Worm (Caenorhabditis elegans) whole organism, young adult: ENCODE results near the gene ZK1058.3.
"Not testable (repeated sequence)": the region's sequence is repeated elsewhere in the genome, so short reads cannot be mapped to it uniquely, and the experiment has no call there.

Experiments
- B0336.3 ChIP-seq: fragments of 200-800 bp; sonication (Bioruptor generic); IDR thresholded peaks from 2 replicates; pipeline ENCODE4 v1.3.6; 2022; ENCODE audit warnings: missing genetic modification characterization, missing compliant biosample characterization
- C17E4.6 ChIP-seq: fragments of 200-800 bp; sonication (Bioruptor generic); IDR thresholded peaks from 2 replicates; pipeline ENCODE4 v1.3.6; 2022; ENCODE audit warnings: missing genetic modification reagents, missing genetic modification characterization, missing compliant biosample characterization
- F10E7.11 ChIP-seq: sonication (generic microtip); optimal IDR thresholded peaks from 2 replicates; lab custom pipeline; 2017; ENCODE audit warnings: mild to moderate bottlenecking, missing genetic modification characterization, moderate library complexity, missing compliant biosample characterization
- F55B11.4 ChIP-seq: sonication (generic microtip); optimal IDR thresholded peaks from 2 replicates; lab custom pipeline; 2016; ENCODE audit warnings: missing compliant biosample characterization, missing genetic modification characterization, borderline replicate concordance; ENCODE audit not compliant: insufficient read depth
- Y53G8AR.9 ChIP-seq: fragments of 200-800 bp; sonication (Bioruptor generic); conservative IDR thresholded peaks from 2 replicates; pipeline ENCODE4 v1.3.6; 2022; ENCODE audit warnings: missing genetic modification reagents, missing genetic modification characterization, missing compliant biosample characterization
- Y56A3A.18 ChIP-seq: fragments of 200-800 bp; sonication (Bioruptor generic); IDR thresholded peaks from 2 replicates; pipeline ENCODE4 v1.3.6; 2022; ENCODE audit warnings: missing genetic modification reagents, missing genetic modification characterization, missing compliant biosample characterization
- athp-1 ChIP-seq: sonication (generic microtip); optimal IDR thresholded peaks from 2 replicates; lab custom pipeline; 2017; ENCODE audit warnings: mild to moderate bottlenecking, missing genetic modification characterization, missing compliant biosample characterization
- attf-3 ChIP-seq: fragments of 200-800 bp; sonication (Bioruptor generic); conservative IDR thresholded peaks from 2 replicates; pipeline ENCODE4 v1.3.6; 2022; ENCODE audit warnings: missing genetic modification reagents, missing genetic modification characterization, missing compliant biosample characterization
- attf-6 ChIP-seq: fragments of 200-800 bp; sonication (Bioruptor generic); IDR thresholded peaks from 2 replicates; pipeline ENCODE4 v1.3.6; 2022; ENCODE audit warnings: missing genetic modification reagents, missing genetic modification characterization, missing compliant biosample characterization
- mes-4 ChIP-seq: sonication (generic microtip); optimal IDR thresholded peaks from 2 replicates; lab custom pipeline; 2016; ENCODE audit warnings: missing genotype, missing genetic modification characterization, missing compliant biosample characterization
- rcor-1 ChIP-seq: fragments of 200-800 bp; sonication (Bioruptor generic); IDR thresholded peaks from 2 replicates; pipeline ENCODE4 v1.3.6; 2022; ENCODE audit warnings: missing genetic modification reagents, missing genetic modification characterization, missing compliant biosample characterization

DNA sequence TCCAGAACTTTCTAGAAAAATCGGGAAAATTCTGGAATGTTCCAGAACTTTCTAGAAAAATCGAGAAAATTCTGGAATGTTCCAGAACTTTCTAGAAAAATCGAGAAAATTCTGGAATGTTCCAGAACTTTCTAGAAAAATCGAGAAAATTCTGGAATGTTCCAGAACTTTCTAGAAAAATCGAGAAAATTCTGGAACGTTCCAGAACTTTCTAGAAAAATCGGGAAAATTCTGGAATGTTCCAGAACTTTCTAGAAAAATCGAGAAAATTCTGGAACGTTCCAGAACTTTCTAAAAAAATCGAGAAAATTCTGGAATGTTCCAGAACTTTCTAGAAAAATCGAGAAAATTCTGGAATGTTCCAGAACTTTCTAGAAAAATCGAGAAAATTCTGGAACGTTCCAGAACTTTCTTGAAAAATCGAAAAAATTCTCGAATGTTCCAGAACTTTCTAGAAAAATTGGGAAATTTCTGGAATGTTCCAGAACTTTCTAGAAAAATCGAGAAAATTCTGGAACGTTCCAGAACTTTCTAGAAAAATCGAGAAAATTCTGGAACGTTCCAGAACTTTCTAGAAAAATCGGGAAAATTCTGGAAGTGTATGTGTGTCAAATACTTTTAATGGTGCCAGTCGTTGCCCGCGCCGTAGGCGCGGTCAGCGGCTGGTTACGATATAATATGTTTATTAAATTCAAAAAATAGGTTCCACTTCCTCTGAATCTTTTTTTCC is 21.4 kb upstream of the ZK1058.3 start:
- TF ChIP-seq F55B11.4 (tag; lab: Kevin White, UChicago); athp-1 (tag; lab: Kevin White, UChicago); B0336.3 (GFP tag; lab: Robert Waterston, UW); mes-4 (tag; lab: Kevin White, UChicago); F10E7.11 (tag; lab: Kevin White, UChicago): not testable (repeated sequence)
- peak; percentile 28; the same call in 1 of the 2 replicates for TF ChIP-seq attf-3
- TF ChIP-seq Y56A3A.18 (GFP tag; lab: Robert Waterston, UW), result peak; percentile 94
- TF ChIP-seq C17E4.6 (GFP tag; lab: Robert Waterston, UW), result peak; percentile 47; the same call in 1 of the 2 replicates
- peak; percentile 94 for TF ChIP-seq attf-6
- TF ChIP-seq rcor-1 (GFP tag; lab: Robert Waterston, UW), result peak; percentile 95
- TF ChIP-seq Y53G8AR.9 (GFP tag; lab: Robert Waterston, UW), result peak; percentile 79
